Fruit fly (Drosophila melanogaster): ENCODE measurements around the gene RpS30.

RpS30 gene

DNA sequence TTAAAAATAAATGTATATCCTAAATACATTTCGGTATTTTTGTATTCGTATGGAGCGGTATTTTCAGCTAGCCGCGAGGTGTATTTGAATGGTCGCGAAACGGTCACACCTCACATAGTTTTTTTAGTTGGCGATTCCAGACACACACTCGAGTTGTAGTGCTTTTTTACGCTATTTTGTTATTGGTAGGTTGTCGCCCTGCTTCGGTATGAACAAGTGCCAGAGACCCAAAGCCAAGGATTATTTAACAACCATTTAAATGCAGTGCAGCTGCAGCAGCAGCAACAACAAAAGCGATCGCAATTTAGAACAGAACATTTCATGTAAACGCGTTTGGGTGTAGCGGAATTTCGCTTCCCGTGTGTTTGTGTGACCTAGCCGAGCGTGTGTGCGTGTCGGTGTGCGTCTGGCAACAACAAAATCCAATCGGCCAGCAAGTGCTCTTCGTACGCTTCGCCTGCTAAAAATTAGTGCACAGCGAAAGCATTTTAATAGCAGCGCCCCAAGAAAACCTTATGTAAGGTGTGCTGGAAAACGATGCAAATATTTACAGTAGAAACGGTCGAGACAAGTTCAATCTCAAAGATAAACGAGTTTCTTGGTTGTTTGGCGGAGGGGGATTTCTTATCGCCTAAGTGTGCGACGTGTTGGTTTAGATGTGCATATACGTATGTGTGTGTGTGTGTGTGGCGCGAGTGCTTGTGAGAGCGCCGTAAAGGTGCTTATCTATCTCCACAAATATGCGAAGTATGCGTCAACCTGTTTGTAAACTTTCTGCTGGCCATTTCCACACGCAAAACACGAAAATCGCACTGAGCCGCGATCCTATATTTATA is 17.4 kb upstream of the RpS30 start, which contains the start of gene Synd (continued):
- TF ChIP-seq fkh (GFP tag; optimal IDR thresholded peaks at IDR 0.05) (peak; percentile 79), CG11902 (GFP tag; optimal IDR thresholded peaks at IDR 0.05) (no peak), CG10631 (GFP tag; optimal IDR thresholded peaks at IDR 0.05) (peak; percentile 13), CG32006 (GFP tag; optimal IDR thresholded peaks at IDR 0.05) (peak; percentile 45), CG16779 (tag; optimal IDR thresholded peaks at IDR 0.05) (peak; percentile 9), Blimp-1 (GFP tag; optimal IDR thresholded peaks at IDR 0.05) (peak; percentile 9), salr (GFP tag; optimal IDR thresholded peaks at IDR 0.05) (peak in 1 of 2 experiments; percentile 24), Sox14 (GFP tag; optimal IDR thresholded peaks at IDR 0.05) (peak; percentile 27), CG9139 (GFP tag; optimal IDR thresholded peaks at IDR 0.05) (peak; percentile 39), Gug (GFP tag; IDR thresholded peaks at IDR 0.05) (no peak), fd59A (GFP tag; optimal IDR thresholded peaks at IDR 0.05) (no peak), esn (GFP tag; optimal IDR thresholded peaks at IDR 0.05) (peak; percentile 42), net (GFP tag; optimal IDR thresholded peaks at IDR 0.05) (no peak), Eip75B (GFP tag; optimal IDR thresholded peaks at IDR 0.05) (peak; percentile 47), OdsH (GFP tag; optimal IDR thresholded peaks at IDR 0.05) (peak; percentile 43), CG8632 (GFP tag; optimal IDR thresholded peaks at IDR 0.05) (no peak), topi (GFP tag; optimal IDR thresholded peaks at IDR 0.05) (peak; percentile 28), pdm3 (GFP tag; optimal IDR thresholded peaks at IDR 0.05) (peak; percentile 28), Eip93F (GFP tag; optimal IDR thresholded peaks at IDR 0.05) (no peak), Ets96B (tag; optimal IDR thresholded peaks at IDR 0.05) (no peak), svp (GFP tag) (peak; percentile 67), Sox15 (GFP tag; optimal IDR thresholded peaks at IDR 0.05) (no peak), lz (GFP tag; optimal IDR thresholded peaks at IDR 0.05) (peak; percentile 41), CG6808 (GFP tag; optimal IDR thresholded peaks at IDR 0.05) (peak; percentile 24), CG6854 (GFP tag; optimal IDR thresholded peaks at IDR 0.05) (peak; percentile 24), CG3919 (GFP tag; optimal IDR thresholded peaks at IDR 0.05) (peak; percentile 57), acj6 (GFP tag; optimal IDR thresholded peaks at IDR 0.05) (peak; percentile 19), CG7368 (GFP tag; optimal IDR thresholded peaks at IDR 0.05) (peak; percentile 39), Hr39 (GFP tag; optimal IDR thresholded peaks at IDR 0.05) (peak; percentile 41)

DNA sequence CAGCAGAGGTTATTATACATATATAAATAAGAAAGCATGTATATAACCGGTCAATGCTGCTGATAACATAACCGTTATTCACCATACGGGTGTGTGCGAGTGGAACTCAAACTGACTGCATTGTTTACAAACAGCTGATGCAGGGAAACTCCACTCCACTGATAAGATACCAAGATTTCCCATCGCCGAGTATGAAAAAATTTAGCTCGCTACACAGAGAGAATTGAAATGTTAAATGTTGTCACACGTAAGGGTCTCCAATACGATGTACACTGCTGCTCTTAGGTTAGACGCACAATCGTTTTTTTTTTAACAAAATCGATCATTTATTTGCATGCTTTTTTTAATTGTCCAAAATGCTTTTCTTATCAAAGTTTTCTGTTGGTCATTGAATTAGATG is 16.7 kb upstream of the RpS30 start:
- TF ChIP-seq CG34406 (GFP tag; optimal IDR thresholded peaks at IDR 0.05) (peak; percentile 34), CG11902 (GFP tag; optimal IDR thresholded peaks at IDR 0.05) (no peak), spab (GFP tag; optimal IDR thresholded peaks at IDR 0.05) (no peak), CG1621 (tag; optimal IDR thresholded peaks at IDR 0.05) (no peak), esn (GFP tag; optimal IDR thresholded peaks at IDR 0.05) (peak; percentile 49), Smox (GFP tag; optimal IDR thresholded peaks at IDR 0.05) (peak; percentile 28), Eip93F (GFP tag; optimal IDR thresholded peaks at IDR 0.05) (peak; percentile 55), CG9139 (GFP tag; optimal IDR thresholded peaks at IDR 0.05) (no peak), CG6808 (GFP tag; optimal IDR thresholded peaks at IDR 0.05) (no peak), dsx (GFP tag; optimal IDR thresholded peaks at IDR 0.05; ENCODE audit: poor library complexity, severe bottlenecking) (no peak), OdsH (GFP tag; optimal IDR thresholded peaks at IDR 0.05) (peak; percentile 55), achi (GFP tag; optimal IDR thresholded peaks at IDR 0.05) (peak; percentile 26), CG10631 (GFP tag; optimal IDR thresholded peaks at IDR 0.05) (peak; percentile 18), CG32006 (GFP tag; optimal IDR thresholded peaks at IDR 0.05) (peak; percentile 67), Blimp-1 (GFP tag; optimal IDR thresholded peaks at IDR 0.05) (no peak), Ets96B (tag; optimal IDR thresholded peaks at IDR 0.05) (no peak), Ets21C (GFP tag; optimal IDR thresholded peaks at IDR 0.05) (no peak), cyc (GFP tag; optimal IDR thresholded peaks at IDR 0.05) (peak; percentile 28), CG15336 (GFP tag; IDR thresholded peaks at IDR 0.05) (peak; percentile 64; the same call in 1 of the 2 replicates), fd59A (GFP tag; optimal IDR thresholded peaks at IDR 0.05) (no peak), CG3919 (GFP tag; optimal IDR thresholded peaks at IDR 0.05) (peak; percentile 21), CG8632 (GFP tag; optimal IDR thresholded peaks at IDR 0.05) (peak; percentile 16), dac (GFP tag; optimal IDR thresholded peaks at IDR 0.05) (no peak), CG6163 (GFP tag; IDR thresholded peaks at IDR 0.05) (0 out of 3 replicates have a peak, but pooled peaks have one; percentile 29), Met (GFP tag; optimal IDR thresholded peaks at IDR 0.05) (peak; percentile 17), CG8319 (GFP tag; optimal IDR thresholded peaks at IDR 0.05) (no peak), ss (GFP tag; optimal IDR thresholded peaks at IDR 0.05) (no peak), CG4318 (GFP tag; optimal IDR thresholded peaks at IDR 0.05) (peak; percentile 25), eg (GFP tag; IDR thresholded peaks at IDR 0.05) (peak; percentile 50; the same call in 1 of the 3 replicates), pdm3 (GFP tag; optimal IDR thresholded peaks at IDR 0.05) (peak; percentile 56), vri (GFP tag; optimal IDR thresholded peaks at IDR 0.05) (no peak), CG11762 (GFP tag; optimal IDR thresholded peaks at IDR 0.05; ENCODE audit: insufficient read depth) (no peak)
